Worm (Caenorhabditis elegans) whole organism, L2 larva: ENCODE data around the gene F42A10.6.

Experiments
- C34F6.9 ChIP-seq: fragments of 150-350 bp; optimal IDR thresholded peaks from 2 replicates; lab custom pipeline; 2014; ENCODE audit warnings: missing biosample characterization, missing genetic modification characterization
- F13H6.1 ChIP-seq: sonication (generic microtip); optimal IDR thresholded peaks from 2 replicates; lab custom pipeline; 2016; ENCODE audit warnings: missing genetic modification characterization, missing compliant biosample characterization
- R02D3.7 ChIP-seq: fragments of 150-350 bp; optimal IDR thresholded peaks from 2 replicates; lab custom pipeline; 2014; ENCODE audit warnings: missing biosample characterization, missing genetic modification characterization
- Y55F3AM.14 ChIP-seq: fragments of 200-800 bp; sonication (Bioruptor generic); optimal IDR thresholded peaks from 2 replicates; lab custom pipeline; 2018; ENCODE audit warnings: mild to moderate bottlenecking, missing genetic modification characterization, missing compliant biosample characterization
- ZK546.5 ChIP-seq: sonication (generic microtip); optimal IDR thresholded peaks from 2 replicates; lab custom pipeline; 2017; ENCODE audit warnings: missing biosample characterization, missing genetic modification characterization
- alr-1 ChIP-seq: fragments of 150-350 bp; optimal IDR thresholded peaks from 2 replicates; lab custom pipeline; 2014; ENCODE audit warnings: missing biosample characterization, missing genetic modification characterization
- aly-2 ChIP-seq: fragments of 150-350 bp; optimal IDR thresholded peaks from 2 replicates; lab custom pipeline; 2014; ENCODE audit warnings: missing biosample characterization, missing genetic modification characterization
- ama-1 ChIP-seq: fragments of 150-350 bp; optimal IDR thresholded peaks from 2 replicates; lab custom pipeline; 2018; ENCODE audit warnings: inconsistent platforms
- ceh-16 ChIP-seq: fragments of 150-350 bp; optimal IDR thresholded peaks from 2 replicates; lab custom pipeline; 2014; ENCODE audit warnings: missing biosample characterization, missing genetic modification characterization
- ceh-82 ChIP-seq: fragments of 150-350 bp; optimal IDR thresholded peaks from 2 replicates; lab custom pipeline; 2014; ENCODE audit warnings: missing biosample characterization, missing genetic modification characterization
- crh-2 ChIP-seq: sonication (generic microtip); optimal IDR thresholded peaks from 2 replicates; lab custom pipeline; 2017; ENCODE audit warnings: missing biosample characterization, missing genetic modification characterization
- dmd-4 ChIP-seq: sonication (generic microtip); optimal IDR thresholded peaks from 2 replicates; lab custom pipeline; 2017; ENCODE audit warnings: missing biosample characterization, missing genetic modification characterization
- egl-27 ChIP-seq: sonication (generic microtip); optimal IDR thresholded peaks from 3 replicates; lab custom pipeline; 2017; ENCODE audit warnings: missing biosample characterization, missing genetic modification reagents, missing genetic modification characterization
- elt-1 ChIP-seq: fragments of 150-350 bp; optimal IDR thresholded peaks from 2 replicates; lab custom pipeline; 2014; ENCODE audit warnings: missing biosample characterization, missing genetic modification characterization
- elt-3 ChIP-seq: sonication (generic microtip); optimal IDR thresholded peaks from 2 replicates; lab custom pipeline; 2017; ENCODE audit warnings: missing biosample characterization, missing genetic modification characterization
- fos-1 ChIP-seq: fragments of 150-350 bp; optimal IDR thresholded peaks from 2 replicates; lab custom pipeline; 2014; ENCODE audit warnings: missing biosample characterization, missing genetic modification characterization
- gmeb-1 ChIP-seq: fragments of 150-350 bp; optimal IDR thresholded peaks from 2 replicates; lab custom pipeline; 2014; ENCODE audit warnings: missing biosample characterization, missing genetic modification characterization
- lin-11 ChIP-seq: fragments of 150-350 bp; sonication (generic microtip); optimal IDR thresholded peaks from 2 replicates; lab custom pipeline; 2014; ENCODE audit warnings: missing biosample characterization, missing genetic modification characterization, inconsistent platforms, mixed read lengths
- lin-13 ChIP-seq: fragments of 150-350 bp; optimal IDR thresholded peaks from 2 replicates; lab custom pipeline; 2014; ENCODE audit warnings: missing biosample characterization, missing genetic modification reagents, missing genetic modification characterization
- lin-39 ChIP-seq: fragments of 150-350 bp; optimal IDR thresholded peaks from 2 replicates; lab custom pipeline; 2014; ENCODE audit warnings: missing biosample characterization, missing genetic modification reagents, missing genetic modification characterization
- lsy-2 ChIP-seq, 2 experiments: fragments of 150-350 bp in 1 of 2; sonication (generic microtip) in 1 of 2; optimal IDR thresholded peaks; 2 replicates each; lab custom pipeline; 2014 to 2017; ENCODE audit warnings: missing biosample characterization in 2 of 2, missing genetic modification characterization in 2 of 2
- mab-5 ChIP-seq: fragments of 150-350 bp; optimal IDR thresholded peaks from 2 replicates; lab custom pipeline; 2014; ENCODE audit warnings: missing biosample characterization, missing genetic modification characterization
- mbf-1 ChIP-seq: sonication (generic microtip); optimal IDR thresholded peaks from 2 replicates; lab custom pipeline; 2017; ENCODE audit warnings: missing biosample characterization, missing genetic modification characterization
- mdl-1 ChIP-seq, 2 experiments: fragments of 150-350 bp in 1 of 2; sonication (generic microtip) in 1 of 2; optimal IDR thresholded peaks; 2 replicates each; lab custom pipeline; 2017; ENCODE audit warnings: missing biosample characterization in 2 of 2, missing genetic modification characterization in 2 of 2
- nhr-10 ChIP-seq: sonication (generic microtip); optimal IDR thresholded peaks from 2 replicates; lab custom pipeline; 2017; ENCODE audit warnings: missing biosample characterization, missing genetic modification characterization
- nhr-11 ChIP-seq: fragments of 150-350 bp; optimal IDR thresholded peaks from 2 replicates; lab custom pipeline; 2014; ENCODE audit warnings: missing biosample characterization, missing genetic modification characterization
- nhr-12 ChIP-seq: fragments of 150-350 bp; optimal IDR thresholded peaks from 2 replicates; lab custom pipeline; 2014; ENCODE audit warnings: missing biosample characterization, missing genetic modification characterization
- nhr-129 ChIP-seq: fragments of 150-350 bp; optimal IDR thresholded peaks from 2 replicates; lab custom pipeline; 2014; ENCODE audit warnings: missing biosample characterization, missing genetic modification characterization
- nhr-21 ChIP-seq: fragments of 150-350 bp; optimal IDR thresholded peaks from 2 replicates; lab custom pipeline; 2014; ENCODE audit warnings: missing biosample characterization, missing genetic modification characterization
- nhr-25 ChIP-seq: fragments of 150-350 bp; sonication (generic microtip); optimal IDR thresholded peaks from 3 replicates; lab custom pipeline; 2014; ENCODE audit warnings: missing biosample characterization, missing genetic modification characterization
- nhr-6 ChIP-seq: fragments of 150-350 bp; optimal IDR thresholded peaks from 2 replicates; lab custom pipeline; 2014; ENCODE audit warnings: missing biosample characterization, missing genetic modification characterization
- nhr-77 ChIP-seq: fragments of 150-350 bp; optimal IDR thresholded peaks from 2 replicates; lab custom pipeline; 2014; ENCODE audit warnings: missing biosample characterization, missing genetic modification characterization
- skn-1 ChIP-seq: sonication (generic microtip); optimal IDR thresholded peaks from 2 replicates; lab custom pipeline; 2017; ENCODE audit warnings: missing biosample characterization, missing genetic modification characterization
- sma-3 ChIP-seq: sonication (generic microtip); optimal IDR thresholded peaks from 2 replicates; lab custom pipeline; 2016; ENCODE audit warnings: missing genetic modification reagents, missing genetic modification characterization, missing compliant biosample characterization
- sma-9 ChIP-seq, 2 experiments: fragments of 150-350 bp in 1 of 2; sonication (generic microtip) in 1 of 2; optimal IDR thresholded peaks; 2 replicates each; lab custom pipeline; 2014 to 2016; ENCODE audit warnings: missing genetic modification characterization in 2 of 2, mild to moderate bottlenecking in 1 of 2, missing biosample characterization in 1 of 2, missing compliant biosample characterization in 1 of 2, missing genetic modification reagents in 1 of 2, moderate library complexity in 1 of 2
- unc-55 ChIP-seq: fragments of 150-350 bp; sonication (generic microtip); optimal IDR thresholded peaks from 3 replicates; lab custom pipeline; 2014; ENCODE audit warnings: missing biosample characterization, missing genetic modification reagents, missing genetic modification characterization
- unc-62 ChIP-seq: fragments of 150-350 bp; optimal IDR thresholded peaks from 2 replicates; lab custom pipeline; 2014; ENCODE audit warnings: missing biosample characterization, missing genetic modification reagents, missing genetic modification characterization
- ztf-1 ChIP-seq: fragments of 200-800 bp; sonication (Bioruptor generic); conservative IDR thresholded peaks from 2 replicates; pipeline ENCODE4 v1.3.6; 2022; ENCODE audit warnings: missing genetic modification characterization, missing compliant biosample characterization
- ztf-11 ChIP-seq: sonication (generic microtip); optimal IDR thresholded peaks from 2 replicates; lab custom pipeline; 2017; ENCODE audit warnings: missing biosample characterization, missing genetic modification characterization
- ztf-4 ChIP-seq: fragments of 150-350 bp; optimal IDR thresholded peaks from 2 replicates; lab custom pipeline; 2014; ENCODE audit warnings: missing biosample characterization, missing genetic modification characterization

The F42A10.6 gene

DNA sequence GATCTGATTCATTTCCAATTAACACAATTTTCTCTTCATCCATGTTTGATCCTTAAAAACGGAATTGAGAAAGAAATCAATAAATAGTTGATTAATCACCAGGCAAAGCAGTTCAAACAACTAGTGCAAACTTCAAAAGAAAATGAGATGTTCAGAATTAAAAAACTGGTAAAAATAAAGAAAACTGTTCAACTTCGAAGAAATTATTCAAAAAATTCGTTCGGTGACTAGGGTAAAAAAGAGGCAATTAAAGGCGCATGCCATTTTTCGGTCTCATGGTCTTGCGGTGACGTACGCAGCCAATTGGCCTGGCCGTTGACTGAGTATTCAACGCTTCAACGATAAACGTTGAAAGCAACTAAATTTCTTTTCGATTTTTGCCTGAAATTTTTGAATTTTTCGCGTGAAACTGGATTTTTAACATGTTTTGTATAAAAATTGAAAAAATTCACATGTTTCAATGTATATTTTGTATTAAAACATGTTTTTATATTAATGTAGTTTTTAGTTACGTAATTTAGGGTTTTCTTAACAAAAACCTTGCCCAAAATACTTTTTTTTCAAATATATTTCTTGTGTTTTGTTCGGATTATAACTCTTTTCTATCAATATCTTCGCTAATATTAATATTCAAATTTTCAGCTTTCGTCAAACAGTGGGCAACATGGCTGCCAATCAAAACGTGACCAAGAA is 29.6 kb upstream of the F42A10.6 start, which contains the start of the genes sna-3 and rps-3 (continued):
- no peak for TF ChIP-seq elt-3 (tag; lab: Kevin White, UChicago)
- no peak for TF ChIP-seq mbf-1
- TF ChIP-seq nhr-129 (tag; lab: Kevin White, UChicago): peak; percentile 91
- no peak for TF ChIP-seq nhr-11 (tag; lab: Kevin White, UChicago)
- no peak for TF ChIP-seq mdl-1 (tag; optimal IDR thresholded peaks at IDR 0.05; lab: Kevin White, UChicago)
- TF ChIP-seq R02D3.7 (tag; lab: Kevin White, UChicago): no peak
- no peak for TF ChIP-seq ztf-11 (tag; lab: Kevin White, UChicago)
- TF ChIP-seq egl-27 (tag; lab: Kevin White, UChicago): peak; percentile 21
- TF ChIP-seq nhr-21: peak; percentile 64
- TF ChIP-seq unc-62: no peak
- TF ChIP-seq crh-2 (tag; lab: Kevin White, UChicago): peak; percentile 90
- TF ChIP-seq fos-1 (tag; lab: Kevin White, UChicago): peak; percentile 70
- no peak for TF ChIP-seq mab-5 (tag; lab: Kevin White, UChicago)
- no peak for TF ChIP-seq Y55F3AM.14
- TF ChIP-seq ceh-16 (tag; lab: Kevin White, UChicago): peak; percentile 52
- TF ChIP-seq nhr-25 (tag; lab: Kevin White, UChicago): peak; percentile 73
- TF ChIP-seq lin-11 (tag; lab: Kevin White, UChicago): peak; percentile 82

DNA sequence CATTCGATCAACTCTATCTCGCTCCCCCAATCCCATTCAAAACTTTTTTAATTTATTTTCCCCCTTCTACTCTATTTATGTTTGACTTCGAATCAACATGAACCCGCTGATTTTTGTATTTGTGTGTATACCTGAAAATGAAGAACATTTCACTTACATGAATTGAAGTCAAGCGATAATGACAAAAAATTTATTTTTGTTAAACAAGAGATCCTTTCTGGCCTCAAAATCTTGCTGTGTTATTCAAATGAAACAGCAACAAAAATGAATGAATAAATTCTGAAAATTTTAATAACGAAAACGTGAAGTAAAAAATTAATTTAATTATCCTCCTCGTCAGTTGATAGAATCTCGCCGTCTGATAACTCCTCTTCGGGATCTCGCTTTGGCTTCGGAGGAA is 25.8 kb upstream of the F42A10.6 start:
- TF ChIP-seq ceh-16 (tag; lab: Kevin White, UChicago) (no peak), mbf-1 (no peak), mdl-1 (tag; optimal IDR thresholded peaks at IDR 0.05; lab: Kevin White, UChicago) (no peak), elt-1 (no peak), ZK546.5 (no peak), R02D3.7 (tag; lab: Kevin White, UChicago) (no peak), nhr-11 (tag; lab: Kevin White, UChicago) (no peak), lin-39 (no peak), nhr-12 (tag; lab: Kevin White, UChicago) (no peak), ztf-1 (GFP tag; lab: Robert Waterston, UW) (no peak), nhr-10 (tag; lab: Kevin White, UChicago) (no peak), ceh-82 (no peak), nhr-77 (tag; lab: Kevin White, UChicago) (no peak), egl-27 (tag; lab: Kevin White, UChicago) (no peak), fos-1 (tag; lab: Kevin White, UChicago) (no peak), ztf-4 (tag; lab: Kevin White, UChicago) (no peak), Y55F3AM.14 (no peak), unc-55 (GFP tag; lab: Kevin White, UChicago) (no peak), ztf-11 (tag; lab: Kevin White, UChicago) (no peak), C34F6.9 (no peak)

DNA sequence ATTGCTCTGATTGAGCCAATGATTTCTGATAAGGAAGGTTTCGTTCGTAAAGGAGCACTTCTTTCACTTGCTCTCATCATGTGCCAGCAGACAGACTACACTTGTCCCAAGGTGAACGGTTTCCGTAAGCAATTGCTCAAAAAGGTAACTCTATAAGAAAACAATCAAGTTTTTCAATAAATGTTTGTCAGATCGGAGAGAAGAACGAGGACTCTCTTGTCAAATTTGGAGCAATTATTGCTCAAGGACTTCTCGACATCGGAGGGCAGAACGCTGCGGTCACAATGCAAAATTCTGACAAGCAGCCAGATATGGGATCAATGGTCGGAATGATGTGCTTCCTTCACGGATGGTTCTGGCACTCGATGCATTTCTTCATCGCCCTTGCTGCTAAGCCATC is 24.7 kb upstream of the F42A10.6 start:
- TF ChIP-seq Y55F3AM.14: no peak
- TF ChIP-seq nhr-129 (tag; lab: Kevin White, UChicago): no peak

DNA sequence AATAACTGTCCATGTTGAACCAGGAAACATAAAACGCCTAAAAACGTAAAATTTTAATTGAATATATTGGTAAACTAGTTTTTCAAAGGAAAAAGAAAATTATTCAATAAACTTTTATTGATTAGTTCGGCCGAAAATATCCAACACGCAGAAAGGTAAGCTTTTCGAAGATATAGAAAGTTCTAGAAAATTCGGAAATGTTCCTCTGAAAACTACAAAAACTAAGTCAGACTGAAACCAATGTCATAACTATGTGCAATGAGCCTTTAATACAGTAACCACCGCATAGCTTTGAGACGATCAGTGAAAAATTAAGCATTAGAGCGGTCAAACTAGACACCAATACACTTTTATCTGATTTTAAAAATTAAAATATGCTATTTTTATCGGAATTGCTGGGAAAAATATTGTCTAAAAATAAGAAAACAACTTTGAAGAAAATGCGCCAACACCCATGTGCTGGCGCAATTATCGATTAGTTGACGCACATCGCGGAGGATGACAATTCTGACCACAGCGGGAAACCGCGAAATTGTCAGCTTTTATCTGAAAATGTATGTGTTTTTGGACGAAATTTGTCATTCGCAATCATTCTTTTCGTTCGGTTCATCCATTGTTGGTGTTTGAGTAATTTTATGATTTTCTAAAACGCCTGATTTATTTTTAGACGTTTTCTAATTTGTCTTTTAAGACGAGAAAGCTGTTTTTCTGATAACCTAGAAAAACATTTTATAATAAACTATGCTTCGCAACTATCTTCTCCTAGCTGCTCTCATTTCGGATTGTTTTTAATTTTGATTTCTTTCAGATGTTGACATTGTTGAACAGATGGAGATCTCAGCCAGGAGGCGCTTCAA is 21.9 kb upstream of the F42A10.6 start, which contains the start of the genes C23G10.7 and rpn-2:
Gene C23G10.7, minus strand, starts transcription at position 37 of the 857 bp plus-strand sequence.
Gene rpn-2, plus strand, starts transcription at position 807 of the 857 bp plus-strand sequence.
- no peak for TF ChIP-seq aly-2 (tag; lab: Kevin White, UChicago)
- peak; percentile 46 for TF ChIP-seq crh-2 (tag; lab: Kevin White, UChicago)
- TF ChIP-seq gmeb-1: peak; percentile 73
- peak; percentile 95 for TF ChIP-seq skn-1 (tag; lab: Kevin White, UChicago)
- TF ChIP-seq egl-27 (tag; lab: Kevin White, UChicago): peak; percentile 19
- peak; percentile 27 for TF ChIP-seq ama-1 (lab: Kevin White, UChicago)
- peak; percentile 49 for TF ChIP-seq nhr-129 (tag; lab: Kevin White, UChicago)
- peak; percentile 20 for TF ChIP-seq nhr-21
- peak; percentile 49 for TF ChIP-seq F13H6.1 (tag; lab: Kevin White, UChicago)
- peak; percentile 44 for TF ChIP-seq sma-3 (GFP tag; lab: Kevin White, UChicago)
- TF ChIP-seq alr-1: no peak
- peak; percentile 87 for TF ChIP-seq C34F6.9
- TF ChIP-seq nhr-25 (tag; lab: Kevin White, UChicago): peak; percentile 61
- no peak for TF ChIP-seq lin-39
- TF ChIP-seq dmd-4 (tag; lab: Kevin White, UChicago): no peak
- TF ChIP-seq mab-5 (tag; lab: Kevin White, UChicago): peak; percentile 3
- peak; percentile 50 for TF ChIP-seq lin-11 (tag; lab: Kevin White, UChicago)
- TF ChIP-seq lin-13 (GFP tag; lab: Kevin White, UChicago): peak; percentile 45
- peak; percentile 71 for TF ChIP-seq sma-9 (GFP tag; optimal IDR thresholded peaks at IDR 0.05; lab: Kevin White, UChicago)
- TF ChIP-seq sma-9 (tag; optimal IDR thresholded peaks at IDR 0.05; lab: Kevin White, UChicago): no peak
- no peak for TF ChIP-seq nhr-6 (tag; lab: Kevin White, UChicago)
- peak; percentile 76 to 88 for TF ChIP-seq lsy-2 (tag; optimal IDR thresholded peaks at IDR 0.05; lab: Kevin White, UChicago)
- TF ChIP-seq ztf-1 (GFP tag; lab: Robert Waterston, UW): no peak
- TF ChIP-seq fos-1 (tag; lab: Kevin White, UChicago): peak; percentile 39
